Worm (Caenorhabditis elegans): Measurements from ENCODE around the gene Y54G2A.36.
"Not testable (repeated sequence)": the region's sequence is repeated elsewhere in the genome, so short reads cannot be mapped to it uniquely, and the experiment has no call there.

Gene Y54G2A.36

ce11 chrIV:2916043-2916442, 18.5 kb downstream of the Y54G2A.36 start:
- TF ChIP-seq zip-8 (tag; optimal IDR thresholded peaks at IDR 0.05) (no peak), snpc-4 (tag; optimal IDR thresholded peaks at IDR 0.05) (no peak)

- TF ChIP-seq hlh-1 (tag; optimal IDR thresholded peaks at IDR 0.05); bed-3 (GFP tag; optimal IDR thresholded peaks at IDR 0.05); ceh-43 (GFP tag; optimal IDR thresholded peaks at IDR 0.05): not testable (repeated sequence)
Measured at ce11 chrIV:2917729-2918128, 20.2 kb downstream of the Y54G2A.36 start, which contains the start of gene Y54G2A.50. Gene Y54G2A.50 (plus strand): TSS chrIV:2918029.

- TF ChIP-seq zip-8 (tag; optimal IDR thresholded peaks at IDR 0.05) = no peak
- TF ChIP-seq tbx-8 (GFP tag; optimal IDR thresholded peaks at IDR 0.05) = no peak
- no peak for TF ChIP-seq nhr-237 (tag; optimal IDR thresholded peaks at IDR 0.05)
- no peak for TF ChIP-seq ceh-43 (GFP tag; optimal IDR thresholded peaks at IDR 0.05)
- TF ChIP-seq snpc-4 (tag; optimal IDR thresholded peaks at IDR 0.05) = no peak
- no peak for TF ChIP-seq drap-1 (GFP tag; optimal IDR thresholded peaks at IDR 0.05)
- no peak for TF ChIP-seq sptf-1 (tag; optimal IDR thresholded peaks at IDR 0.05)
Measured at ce11 chrIV:2922196-2922595, 24.7 kb downstream of the Y54G2A.36 start, which contains the start of gene fbxc-45. Gene fbxc-45 (minus strand): TSS chrIV:2922243.

- no peak for TF ChIP-seq drap-1 (GFP tag; optimal IDR thresholded peaks at IDR 0.05)
Measured at ce11 chrIV:2925591-2925990, 28.1 kb downstream of the Y54G2A.36 start, which contains the start of gene ubc-13. Gene ubc-13 (minus strand): TSS chrIV:2925691.

- TF ChIP-seq ceh-43 (GFP tag; optimal IDR thresholded peaks at IDR 0.05) = no peak
- peak; percentile 65 for TF ChIP-seq pha-4 (tag; optimal IDR thresholded peaks at IDR 0.05)
- TF ChIP-seq mab-5 (tag; optimal IDR thresholded peaks at IDR 0.05) = no peak
- TF ChIP-seq ham-2 (GFP tag; optimal IDR thresholded peaks at IDR 0.05) = peak; percentile 1
- peak; percentile 80 for TF ChIP-seq lin-13 (tag; optimal IDR thresholded peaks at IDR 0.05)
- TF ChIP-seq lsy-2 (tag; optimal IDR thresholded peaks at IDR 0.05) = peak; percentile 55
Measured at ce11 chrIV:2928409-2928808, 30.9 kb downstream of the Y54G2A.36 start, which contains the start of gene manf-1. Gene manf-1 (minus strand): TSS chrIV:2928421.

- no peak for TF ChIP-seq cnd-1 (tag; optimal IDR thresholded peaks at IDR 0.05)
- peak; percentile 34 for TF ChIP-seq ham-2 (GFP tag; optimal IDR thresholded peaks at IDR 0.05)
Measured at ce11 chrIV:2931228-2931627, 33.7 kb downstream of the Y54G2A.36 start, which contains the start of gene samt-1. Gene samt-1 (plus strand): TSS chrIV:2931403.

- TF ChIP-seq ztf-11 (tag; optimal IDR thresholded peaks at IDR 0.05) (no peak), zip-8 (tag; optimal IDR thresholded peaks at IDR 0.05) (peak; percentile 96)
Measured at ce11 chrIV:2935194-2935593, 37.7 kb downstream of the Y54G2A.36 start.

Measured in whole organism, mixed stage, embryonic.